Worm (Caenorhabditis elegans) whole organism, mixed stage, embryonic: ENCODE data around the gene T16G12.10.

ENCODE experiments used
- unc-120 ChIP-seq: sonication (generic microtip); optimal IDR thresholded peaks from 2 replicates; lab custom pipeline; 2017; ENCODE audit warnings: missing genetic modification characterization, missing compliant biosample characterization; ENCODE audit not compliant: poor library complexity, severe bottlenecking

T16G12.10 gene

ce11 chrIII:10006734-10007348 is 49.1 kb downstream of the T16G12.10 start, which contains the start of gene C05B5.8:
C05B5.8 (minus strand) TSS chrIII:10006784.
- no peak for TF ChIP-seq unc-120 (tag; lab: Kevin White, UChicago)
